Fruit fly (Drosophila melanogaster) whole organism, embryonic: ENCODE measurements around the gene bin.
A peak's percentile ranks its signal among the peaks of the same experiment; 100 is the strongest.

Source experiments
- CG10321 ChIP-seq: fragments of 200-800 bp; sonication (Bioruptor generic); IDR thresholded peaks from 2 replicates; pipeline ENCODE4 v1.3.6; 2022; ENCODE audit warnings: missing biosample characterization, missing genetic modification characterization
- CG10959 ChIP-seq: fragments of 200-800 bp; sonication (Bioruptor generic); IDR thresholded peaks from 2 replicates; pipeline ENCODE4 v1.3.6; 2022; ENCODE audit warnings: missing biosample characterization, missing genetic modification characterization
- CG12391 ChIP-seq: fragments of 200-800 bp; sonication (Bioruptor generic); optimal IDR thresholded peaks from 3 replicates; lab custom pipeline; 2018; ENCODE audit warnings: missing biosample characterization, mild to moderate bottlenecking, missing genetic modification characterization, moderate library complexity
- CG12659 ChIP-seq: fragments of 200-800 bp; sonication (Bioruptor generic); optimal IDR thresholded peaks from 3 replicates; lab custom pipeline; 2017; ENCODE audit warnings: mild to moderate bottlenecking, missing biosample characterization, missing genetic modification reagents, missing genetic modification characterization
- CG14667 ChIP-seq: fragments of 200-800 bp; sonication (Bioruptor generic); IDR thresholded peaks from 2 replicates; pipeline ENCODE4 v1.3.6; 2022; ENCODE audit warnings: missing biosample characterization, missing genetic modification characterization
- CG2199 ChIP-seq: fragments of 200-800 bp; sonication (Bioruptor generic); IDR thresholded peaks from 3 replicates; pipeline ENCODE4 v1.3.6; 2022; ENCODE audit warnings: missing biosample characterization, missing genetic modification characterization
- CG2712 ChIP-seq: fragments of 200-800 bp; optimal IDR thresholded peaks from 3 replicates; lab custom pipeline; 2019; ENCODE audit warnings: missing biosample characterization, mild to moderate bottlenecking, missing genetic modification characterization, moderate library complexity
- CG30020 ChIP-seq: fragments of 200-800 bp; optimal IDR thresholded peaks from 2 replicates; lab custom pipeline; 2019; ENCODE audit warnings: missing biosample characterization, mild to moderate bottlenecking, missing genetic modification characterization, moderate library complexity
- CG3847 ChIP-seq: fragments of 200-800 bp; sonication (Bioruptor generic); IDR thresholded peaks from 2 replicates; pipeline ENCODE4 v1.3.6; 2022; ENCODE audit warnings: missing biosample characterization, missing genetic modification characterization
- CG4617 ChIP-seq: fragments of 200-800 bp; sonication (Bioruptor generic); optimal IDR thresholded peaks from 3 replicates; lab custom pipeline; 2016; ENCODE audit warnings: missing biosample characterization, missing genetic modification characterization, borderline replicate concordance
- CG7987 ChIP-seq: fragments of 200-800 bp; sonication (Bioruptor generic); optimal IDR thresholded peaks from 2 replicates; lab custom pipeline; 2018; ENCODE audit warnings: missing biosample characterization, mild to moderate bottlenecking, missing genetic modification characterization, moderate library complexity
- CG8924 ChIP-seq: fragments of 200-800 bp; optimal IDR thresholded peaks from 3 replicates; lab custom pipeline; 2019; ENCODE audit warnings: missing biosample characterization, mild to moderate bottlenecking, missing genetic modification characterization, moderate library complexity
- Dbx ChIP-seq: fragments of 200-800 bp; sonication (Bioruptor generic); IDR thresholded peaks from 3 replicates; pipeline ENCODE4 v1.3.6; 2022; ENCODE audit warnings: missing biosample characterization, missing genetic modification characterization
- Dip2 ChIP-seq: fragments of 200-800 bp; sonication (Bioruptor generic); IDR thresholded peaks from 2 replicates; pipeline ENCODE4 v1.3.6; 2022; ENCODE audit warnings: missing biosample characterization, missing genetic modification characterization
- E2f2 ChIP-seq: fragments of 200-800 bp; sonication (Bioruptor generic); IDR thresholded peaks from 2 replicates; pipeline ENCODE4 v1.3.6; 2022; ENCODE audit warnings: missing biosample characterization, missing genetic modification characterization
- Eip74EF ChIP-seq, 2 experiments: fragments of 200-800 bp in 1 of 2; fragments of >200 bp in 1 of 2; sonication (Bioruptor generic) in 1 of 2; optimal IDR thresholded peaks; 2 replicates each; lab custom pipeline; 2017 to 2019; ENCODE audit warnings: missing biosample characterization in 2 of 2, missing genetic modification characterization in 2 of 2, mild to moderate bottlenecking in 1 of 2, moderate library complexity in 1 of 2
- Fer1 ChIP-seq: fragments of 200-800 bp; sonication (Bioruptor generic); optimal IDR thresholded peaks from 2 replicates; lab custom pipeline; 2017; ENCODE audit warnings: missing biosample characterization, mild to moderate bottlenecking, missing genetic modification characterization
- Hmr ChIP-seq: fragments of 200-800 bp; sonication (Bioruptor generic); optimal IDR thresholded peaks from 3 replicates; lab custom pipeline; 2017; ENCODE audit warnings: mild to moderate bottlenecking, missing biosample characterization, missing genetic modification reagents, missing genetic modification characterization
- Hr39 ChIP-seq: fragments of >200 bp; optimal IDR thresholded peaks from 2 replicates; lab custom pipeline; 2017
- Hr51 ChIP-seq, 2 experiments: fragments of 200-800 bp; sonication (Bioruptor generic); optimal IDR thresholded peaks; 2 replicates in 1 of 2; 3 replicates in 1 of 2; lab custom pipeline; 2016 to 2018; ENCODE audit warnings: missing biosample characterization in 2 of 2, missing genetic modification characterization in 2 of 2, mild to moderate bottlenecking in 1 of 2, moderate library complexity in 1 of 2
- Lim3 ChIP-seq: fragments of 200-800 bp; sonication (Bioruptor generic); IDR thresholded peaks from 2 replicates; pipeline ENCODE4 v1.3.6; 2022; ENCODE audit warnings: missing biosample characterization, missing genetic modification characterization
- Lpt ChIP-seq: fragments of >200 bp; optimal IDR thresholded peaks from 2 replicates; lab custom pipeline; 2018; ENCODE audit warnings: missing biosample characterization, missing genetic modification characterization
- NC2β ChIP-seq: fragments of 200-800 bp; sonication (Bioruptor generic); optimal IDR thresholded peaks from 2 replicates; lab custom pipeline; 2016; ENCODE audit warnings: missing biosample characterization, missing genetic modification characterization
- NFAT ChIP-seq: fragments of 200-800 bp; sonication (Bioruptor generic); IDR thresholded peaks from 2 replicates; pipeline ENCODE4 v1.3.6; 2022; ENCODE audit warnings: missing biosample characterization, missing genetic modification characterization
- Rx ChIP-seq: fragments of 200-800 bp; sonication (Bioruptor generic); IDR thresholded peaks from 2 replicates; pipeline ENCODE4 v1.3.6; 2022; ENCODE audit warnings: missing biosample characterization, missing genetic modification characterization
- Sox100B ChIP-seq: fragments of 200-800 bp; sonication (Bioruptor generic); optimal IDR thresholded peaks from 3 replicates; lab custom pipeline; 2018; ENCODE audit warnings: missing biosample characterization, mild to moderate bottlenecking, missing genetic modification characterization
- al ChIP-seq: fragments of 200-800 bp; sonication (Bioruptor generic); IDR thresholded peaks from 2 replicates; pipeline ENCODE4 v1.3.6; 2022; ENCODE audit warnings: missing biosample characterization, missing genetic modification characterization
- ash1 ChIP-seq: fragments of 200-800 bp; sonication (Bioruptor generic); optimal IDR thresholded peaks from 2 replicates; lab custom pipeline; 2018; ENCODE audit warnings: missing biosample characterization, mild to moderate bottlenecking, missing genetic modification characterization
- dmrt99B ChIP-seq: fragments of 200-800 bp; sonication (Bioruptor generic); optimal IDR thresholded peaks from 2 replicates; lab custom pipeline; 2018; ENCODE audit warnings: missing biosample characterization, mild to moderate bottlenecking, missing genetic modification characterization, moderate library complexity
- ems ChIP-seq: fragments of 200-800 bp; sonication (Bioruptor generic); optimal IDR thresholded peaks from 3 replicates; lab custom pipeline; 2016; ENCODE audit warnings: missing biosample characterization, missing genetic modification characterization
- fd64A ChIP-seq: fragments of 200-800 bp; sonication (Bioruptor generic); optimal IDR thresholded peaks from 3 replicates; lab custom pipeline; 2018; ENCODE audit warnings: missing biosample characterization, mild to moderate bottlenecking, missing genetic modification characterization
- h ChIP-seq: fragments of >200 bp; optimal IDR thresholded peaks from 2 replicates; lab custom pipeline; 2017
- insv ChIP-seq, 2 experiments: fragments of 200-800 bp; sonication (Bioruptor generic); optimal IDR thresholded peaks; 3 replicates each; lab custom pipeline; 2016 to 2018; ENCODE audit warnings: missing biosample characterization in 2 of 2, missing genetic modification characterization in 2 of 2
- inv ChIP-seq: fragments of 200-800 bp; sonication (Bioruptor generic); IDR thresholded peaks from 2 replicates; pipeline ENCODE4 v1.3.6; 2022; ENCODE audit warnings: missing biosample characterization, missing genetic modification characterization; ENCODE audit not compliant: partially characterized antibody
- odd ChIP-seq: fragments of 200-800 bp; sonication (Bioruptor generic); optimal IDR thresholded peaks from 2 replicates; lab custom pipeline; 2017; ENCODE audit warnings: missing biosample characterization, mild to moderate bottlenecking, missing genetic modification characterization
- org-1 ChIP-seq: fragments of 200-800 bp; sonication (Bioruptor generic); optimal IDR thresholded peaks from 2 replicates; lab custom pipeline; 2017; ENCODE audit warnings: missing biosample characterization, missing genetic modification characterization
- pan ChIP-seq, 4 experiments: fragments of >200 bp in 3 of 4; fragments of 200-800 bp in 1 of 4; sonication (Bioruptor generic) in 1 of 4; optimal IDR thresholded peaks in 3 of 4; IDR thresholded peaks in 1 of 4; 2 replicates each; pipeline versions ENCODE4 v1.3.6 to Lab custom; 2017 to 2022; ENCODE audit warnings: missing biosample characterization in 2 of 4, missing genetic modification characterization in 2 of 4, mixed read lengths in 1 of 4
- peb ChIP-seq: fragments of 200-800 bp; sonication (Bioruptor generic); IDR thresholded peaks from 2 replicates; pipeline ENCODE4 v1.3.6; 2022; ENCODE audit warnings: missing biosample characterization, missing genetic modification characterization
- psq ChIP-seq: fragments of 200-800 bp; sonication (Bioruptor generic); optimal IDR thresholded peaks from 2 replicates; lab custom pipeline; 2017; ENCODE audit warnings: missing biosample characterization, missing genetic modification characterization
- ranshi ChIP-seq: fragments of 200-800 bp; sonication (Bioruptor generic); IDR thresholded peaks from 2 replicates; pipeline ENCODE4 v1.3.6; 2022; ENCODE audit warnings: missing biosample characterization, missing genetic modification characterization
- run ChIP-seq: fragments of 200-800 bp; sonication (Bioruptor generic); optimal IDR thresholded peaks from 3 replicates; lab custom pipeline; 2018; ENCODE audit warnings: missing biosample characterization, mild to moderate bottlenecking, missing genetic modification characterization
- sc ChIP-seq, 3 experiments: fragments of >200 bp in 2 of 3; fragments of 200-800 bp in 1 of 3; sonication (Bioruptor generic) in 1 of 3; optimal IDR thresholded peaks; 2 replicates in 2 of 3; 3 replicates in 1 of 3; lab custom pipeline; 2017; ENCODE audit warnings: mild to moderate bottlenecking in 1 of 3, missing biosample characterization in 1 of 3, missing genetic modification characterization in 1 of 3, missing genetic modification reagents in 1 of 3
- sqz ChIP-seq: fragments of 200-800 bp; sonication (Bioruptor generic); optimal IDR thresholded peaks from 3 replicates; lab custom pipeline; 2018; ENCODE audit warnings: missing biosample characterization, mild to moderate bottlenecking, missing genetic modification characterization
- stwl ChIP-seq: fragments of 200-800 bp; sonication (Bioruptor generic); optimal IDR thresholded peaks from 3 replicates; lab custom pipeline; 2018; ENCODE audit warnings: missing biosample characterization, mild to moderate bottlenecking, missing genetic modification characterization, moderate library complexity
- tap ChIP-seq: fragments of 200-800 bp; optimal IDR thresholded peaks from 3 replicates; lab custom pipeline; 2019; ENCODE audit warnings: missing biosample characterization, mild to moderate bottlenecking, missing genetic modification characterization, moderate library complexity
- ttk ChIP-seq: fragments of 200-800 bp; sonication (Bioruptor generic); IDR thresholded peaks from 2 replicates; pipeline ENCODE4 v2.1.2; 2022; ENCODE audit warnings: missing biosample characterization, missing genetic modification characterization
- vfl ChIP-seq: fragments of 200-800 bp; sonication (Bioruptor generic); optimal IDR thresholded peaks from 2 replicates; lab custom pipeline; 2016; ENCODE audit warnings: missing biosample characterization, missing genetic modification characterization
- vvl ChIP-seq: fragments of 200-800 bp; sonication (Bioruptor generic); IDR thresholded peaks from 2 replicates; pipeline ENCODE4 v1.3.6; 2022; ENCODE audit warnings: missing biosample characterization, missing genetic modification characterization
- zf30C ChIP-seq: fragments of 200-800 bp; sonication (Bioruptor generic); optimal IDR thresholded peaks from 3 replicates; lab custom pipeline; 2018; ENCODE audit warnings: missing biosample characterization, mild to moderate bottlenecking, missing genetic modification characterization

The bin gene

DNA sequence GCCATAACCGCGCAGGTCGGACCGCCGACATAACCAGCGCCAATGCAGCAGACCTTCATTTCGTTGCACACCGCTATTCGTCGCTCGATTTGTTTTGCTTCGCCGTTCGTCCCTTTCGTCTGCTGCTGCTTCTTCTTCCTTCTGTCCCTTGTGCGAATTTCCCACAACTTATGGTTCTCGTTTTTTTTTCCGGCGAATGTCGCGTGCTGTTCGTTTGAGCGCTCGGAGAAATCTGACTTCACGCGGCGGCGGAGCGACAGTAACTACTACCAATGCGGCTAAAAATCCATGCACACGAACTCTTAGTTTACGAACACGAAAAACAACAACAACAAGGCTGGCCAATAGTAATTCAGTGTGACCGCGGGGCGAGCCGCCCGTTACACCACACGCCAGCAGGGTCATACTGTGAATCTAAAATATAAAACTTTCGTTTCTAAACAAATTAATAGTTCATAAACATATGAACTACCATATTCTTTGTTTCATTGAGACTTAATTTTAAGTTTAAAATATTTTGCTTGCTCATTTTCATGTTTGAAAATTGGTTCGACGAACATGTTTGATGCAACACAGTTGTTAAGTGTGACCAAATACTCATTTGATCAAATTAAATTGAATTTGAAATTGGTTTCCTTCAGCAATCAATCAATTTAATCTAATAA, 25.8 kb upstream of the bin start, which contains the start of gene sgl (continued):
- no peak for TF ChIP-seq sc (optimal IDR thresholded peaks at IDR 0.05; lab: Kevin White, UChicago)
- no peak for TF ChIP-seq sc (GFP tag; optimal IDR thresholded peaks at IDR 0.05; lab: Kevin White, UChicago)
- TF ChIP-seq h (lab: Kevin White, UChicago): no peak
- peak; percentile 22 for TF ChIP-seq NC2β (GFP tag; lab: Kevin White, UChicago)
- peak; percentile 36 for TF ChIP-seq CG8924 (tag; lab: Kevin White, UChicago)
- TF ChIP-seq insv (GFP tag; optimal IDR thresholded peaks at IDR 0.05; lab: Kevin White, UChicago): peak; percentile 41 to 93
- TF ChIP-seq CG4617 (GFP tag; lab: Kevin White, UChicago): no peak
- TF ChIP-seq CG2712: peak; percentile 7
- no peak for TF ChIP-seq ranshi (GFP tag; lab: Robert Waterston, UW)
- TF ChIP-seq al (GFP tag; lab: Robert Waterston, UW): no peak
- TF ChIP-seq inv (GFP tag; lab: Robert Waterston, UW): peak; percentile 25; the same call in 1 of the 2 replicates
- peak; percentile 66 for TF ChIP-seq CG12659 (GFP tag; lab: Kevin White, UChicago)
- no peak for TF ChIP-seq ash1 (GFP tag; lab: Kevin White, UChicago)
- TF ChIP-seq dmrt99B (tag; lab: Kevin White, UChicago): no peak
- peak; percentile 68; the same call in 1 of the 3 replicates for TF ChIP-seq Dbx (GFP tag; lab: Robert Waterston, UW)
- TF ChIP-seq org-1 (GFP tag; lab: Kevin White, UChicago): no peak
- TF ChIP-seq CG14667 (GFP tag; lab: Robert Waterston, UW): no peak
- TF ChIP-seq CG30020 (tag; lab: Kevin White, UChicago): peak; percentile 30
- peak; percentile 48 for TF ChIP-seq CG12391
- no peak for TF ChIP-seq Hr39 (lab: Kevin White, UChicago)
- TF ChIP-seq CG10321 (GFP tag; lab: Robert Waterston, UW): no peak
- no peak for TF ChIP-seq pan (optimal IDR thresholded peaks at IDR 0.05; lab: Kevin White, UChicago)
- TF ChIP-seq pan (GFP tag; optimal IDR thresholded peaks at IDR 0.05 in 1 of 2, IDR thresholded peaks at IDR 0.05 in 1 of 2): peak in 1 of 2 experiments; percentile 48
- TF ChIP-seq Lpt (GFP tag; lab: Kevin White, UChicago): no peak
- no peak for TF ChIP-seq peb
- TF ChIP-seq psq: peak; percentile 97
- TF ChIP-seq Dip2 (GFP tag; lab: Robert Waterston, UW): no peak
- TF ChIP-seq ttk: no peak
- no peak for TF ChIP-seq odd
- TF ChIP-seq zf30C (GFP tag; lab: Kevin White, UChicago): no peak
- TF ChIP-seq CG10959 (GFP tag; lab: Robert Waterston, UW): no peak
- peak; percentile 81 for TF ChIP-seq Hmr (GFP tag; lab: Kevin White, UChicago)
- TF ChIP-seq tap (tag; lab: Kevin White, UChicago): no peak
- peak; percentile 99 for TF ChIP-seq stwl (tag; lab: Kevin White, UChicago)
- no peak for TF ChIP-seq ems (GFP tag; lab: Kevin White, UChicago)
- TF ChIP-seq Rx: no peak
- TF ChIP-seq Sox100B (GFP tag; lab: Kevin White, UChicago): no peak
- TF ChIP-seq E2f2 (GFP tag; lab: Robert Waterston, UW): peak; percentile 66
- peak; percentile 73 for TF ChIP-seq Fer1 (GFP tag; lab: Kevin White, UChicago)
- TF ChIP-seq CG2199 (GFP tag; lab: Robert Waterston, UW): 0 out of 3 replicates have a peak, but pooled peaks have one; percentile 7
- peak; percentile 66 for TF ChIP-seq vvl (GFP tag; lab: Robert Waterston, UW)
- peak; percentile 64; the same call in 1 of the 2 replicates for TF ChIP-seq NFAT (GFP tag; lab: Robert Waterston, UW)
- TF ChIP-seq fd64A (GFP tag; lab: Kevin White, UChicago): no peak
- TF ChIP-seq Eip74EF (GFP tag; optimal IDR thresholded peaks at IDR 0.05; lab: Kevin White, UChicago): peak in 1 of 2 experiments; percentile 4
- peak; percentile 81 for TF ChIP-seq sqz
- no peak for TF ChIP-seq Lim3 (GFP tag; lab: Robert Waterston, UW)
- peak; percentile 57 for TF ChIP-seq CG7987 (GFP tag; lab: Kevin White, UChicago)
- TF ChIP-seq Hr51 (GFP tag; optimal IDR thresholded peaks at IDR 0.05; lab: Kevin White, UChicago): peak; percentile 20 to 31
- no peak for TF ChIP-seq run (tag; lab: Kevin White, UChicago)
- TF ChIP-seq vfl (GFP tag; lab: Kevin White, UChicago): no peak
- no peak for TF ChIP-seq CG3847 (GFP tag; lab: Robert Waterston, UW)
